Comparison of ENCODE assay signal across 1 fruit fly cellular context in the genomic region with DNA sequence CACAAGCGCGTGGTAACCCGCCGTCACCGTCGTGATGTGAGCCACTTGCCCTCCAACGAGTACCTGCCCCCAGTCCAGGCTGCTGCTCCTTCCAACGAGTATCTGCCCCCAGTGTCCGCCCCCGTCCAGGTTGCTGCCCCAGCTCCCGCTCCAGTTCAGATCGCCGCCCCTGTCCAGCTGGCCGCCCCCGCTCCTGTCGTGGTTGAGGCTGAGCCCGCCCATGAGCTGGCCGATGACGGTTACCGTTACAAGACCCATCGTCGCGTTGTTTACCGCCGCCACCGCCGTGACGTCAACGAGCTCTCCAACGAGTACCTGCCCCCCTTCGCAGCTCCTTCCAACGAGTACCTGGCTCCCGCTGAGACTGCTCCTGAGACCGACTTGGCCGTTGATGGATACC.
A peak's percentile ranks its signal among the peaks of the same experiment; 100 is the strongest.
TF ChIP-seq lines count a peak whose summit lies in the region.

No protein-coding gene starts in this region.

TF ChIP-seq in whole organism, embryonic, 481 proteins besides CTCF, POLR2A, EP300 and RAD21 (continued from another document):
- TF ChIP-seq sc (optimal IDR thresholded peaks at IDR 0.05; lab: Kevin White, UChicago) (no peak), sc (GFP tag; optimal IDR thresholded peaks at IDR 0.05; lab: Kevin White, UChicago) (no peak), gsb (GFP tag; IDR thresholded peaks at IDR 0.05; lab: Robert Waterston, UW) (0 out of 2 replicates have a peak, but pooled peaks have one; percentile 16), C15 (GFP tag; IDR thresholded peaks at IDR 0.05; lab: Robert Waterston, UW) (no peak), pzg (GFP tag; optimal IDR thresholded peaks at IDR 0.05; lab: Kevin White, UChicago) (no peak), h (optimal IDR thresholded peaks at IDR 0.05; lab: Kevin White, UChicago) (no peak), eyg (GFP tag; optimal IDR thresholded peaks at IDR 0.05; lab: Kevin White, UChicago) (no peak), slp2 (GFP tag; optimal IDR thresholded peaks at IDR 0.05; lab: Kevin White, UChicago) (no peak), NC2α (GFP tag; optimal IDR thresholded peaks at IDR 0.05; lab: Kevin White, UChicago) (no peak), Dfd (GFP tag; optimal IDR thresholded peaks at IDR 0.05; lab: Kevin White, UChicago) (no peak), CG4820 (GFP tag; optimal IDR thresholded peaks at IDR 0.05; lab: Kevin White, UChicago) (no peak), kay (GFP tag; optimal IDR thresholded peaks at IDR 0.05; lab: Kevin White, UChicago) (no peak), CG18764 (GFP tag; optimal IDR thresholded peaks at IDR 0.05; lab: Kevin White, UChicago) (no peak), CG9727 (GFP tag; optimal IDR thresholded peaks at IDR 0.05; lab: Kevin White, UChicago) (no peak), jigr1 (GFP tag; IDR thresholded peaks at IDR 0.05; lab: Robert Waterston, UW) (0 out of 3 replicates have a peak, but pooled peaks have one; percentile 7), amos (GFP tag; IDR thresholded peaks at IDR 0.05; lab: Robert Waterston, UW; ENCODE audit: partially characterized antibody) (no peak), CG10462 (GFP tag; optimal IDR thresholded peaks at IDR 0.05; lab: Kevin White, UChicago) (no peak), fd102C (GFP tag; optimal IDR thresholded peaks at IDR 0.05; lab: Kevin White, UChicago) (no peak), Dll (GFP tag; IDR thresholded peaks at IDR 0.05; lab: Robert Waterston, UW; ENCODE audit: partially characterized antibody) (no peak), schlank (tag; optimal IDR thresholded peaks at IDR 0.05; lab: Kevin White, UChicago) (no peak), CG31365 (tag; optimal IDR thresholded peaks at IDR 0.05; lab: Kevin White, UChicago) (no peak), sug (tag; optimal IDR thresholded peaks at IDR 0.05; lab: Kevin White, UChicago) (no peak), Hmr (GFP tag; optimal IDR thresholded peaks at IDR 0.05; lab: Kevin White, UChicago) (no peak), Ravus (GFP tag; IDR thresholded peaks at IDR 0.05; lab: Robert Waterston, UW) (no peak), repo (GFP tag; optimal IDR thresholded peaks at IDR 0.05; lab: Kevin White, UChicago) (no peak), CG14667 (GFP tag; IDR thresholded peaks at IDR 0.05; lab: Robert Waterston, UW) (no peak), hbn (GFP tag; IDR thresholded peaks at IDR 0.05; lab: Robert Waterston, UW; ENCODE audit: partially characterized antibody) (no peak), CG10209 (GFP tag; optimal IDR thresholded peaks at IDR 0.05; lab: Kevin White, UChicago) (no peak), Oaz (GFP tag; IDR thresholded peaks at IDR 0.05; lab: Robert Waterston, UW) (no peak), Blimp-1 (GFP tag; optimal IDR thresholded peaks at IDR 0.05; lab: Kevin White, UChicago) (no peak), phol (tag; optimal IDR thresholded peaks at IDR 0.05; lab: Kevin White, UChicago) (no peak), bcd (GFP tag; optimal IDR thresholded peaks at IDR 0.05; lab: Kevin White, UChicago) (no peak), Atf-2 (GFP tag; optimal IDR thresholded peaks at IDR 0.05; lab: Kevin White, UChicago) (no peak), GATAe (GFP tag; conservative IDR thresholded peaks at IDR 0.05; lab: Robert Waterston, UW) (no peak), Eip74EF (GFP tag; optimal IDR thresholded peaks at IDR 0.05; lab: Kevin White, UChicago) (no peak), Hr51 (GFP tag; optimal IDR thresholded peaks at IDR 0.05; lab: Kevin White, UChicago) (no peak), Gug (GFP tag; IDR thresholded peaks at IDR 0.05; lab: Robert Waterston, UW) (peak; percentile 4; the same call in 1 of the 4 replicates), CG18476 (GFP tag; optimal IDR thresholded peaks at IDR 0.05; lab: Kevin White, UChicago) (no peak), CG17829 (tag; optimal IDR thresholded peaks at IDR 0.05; lab: Kevin White, UChicago) (no peak), CG15601 (tag; optimal IDR thresholded peaks at IDR 0.05; lab: Kevin White, UChicago) (no peak), pb (GFP tag; optimal IDR thresholded peaks at IDR 0.05; lab: Kevin White, UChicago) (no peak), stwl (tag; optimal IDR thresholded peaks at IDR 0.05; lab: Kevin White, UChicago) (no peak), hb (GFP tag; IDR thresholded peaks at IDR 0.05; lab: Robert Waterston, UW; ENCODE audit: partially characterized antibody) (no peak), CG6854 (GFP tag; optimal IDR thresholded peaks at IDR 0.05; lab: Kevin White, UChicago) (no peak), CG5245 (GFP tag; optimal IDR thresholded peaks at IDR 0.05; lab: Kevin White, UChicago) (no peak), CG10267 (tag; optimal IDR thresholded peaks at IDR 0.05; lab: Kevin White, UChicago) (no peak), HLH3B (GFP tag; IDR thresholded peaks at IDR 0.05; lab: Robert Waterston, UW) (no peak), Myb (GFP tag; optimal IDR thresholded peaks at IDR 0.05; lab: Kevin White, UChicago) (no peak), scrt (GFP tag; optimal IDR thresholded peaks at IDR 0.05; lab: Kevin White, UChicago) (no peak), CG16863 (GFP tag; optimal IDR thresholded peaks at IDR 0.05; lab: Kevin White, UChicago) (no peak), CG4404 (GFP tag; IDR thresholded peaks at IDR 0.05; lab: Robert Waterston, UW) (peak; percentile 35; the same call in 1 of the 2 replicates), p53 (GFP tag; optimal IDR thresholded peaks at IDR 0.05; lab: Kevin White, UChicago) (no peak), br (optimal IDR thresholded peaks at IDR 0.05; lab: Kevin White, UChicago) (no peak)
